Fruit fly (Drosophila melanogaster) whole organism, wandering third instar larva: ENCODE measurements around the gene tara.

Experiments
- Abd-B ChIP-seq: fragments of >200 bp; optimal IDR thresholded peaks from 2 replicates; lab custom pipeline; 2017; ENCODE audit warnings: missing biosample characterization, missing genetic modification characterization
- CG32264 ChIP-seq: fragments of 200-800 bp; sonication (Bioruptor generic); optimal IDR thresholded peaks from 2 replicates; lab custom pipeline; 2016; ENCODE audit warnings: missing biosample characterization, missing genetic modification characterization
- CG9705 ChIP-seq: fragments of 200-800 bp; sonication (Bioruptor generic); optimal IDR thresholded peaks from 2 replicates; lab custom pipeline; 2018; ENCODE audit warnings: missing biosample characterization, mild to moderate bottlenecking, missing genetic modification characterization
- CrebA ChIP-seq: fragments of 200-800 bp; sonication (Bioruptor generic); optimal IDR thresholded peaks from 2 replicates; lab custom pipeline; 2016; ENCODE audit warnings: missing biosample characterization, mild to moderate bottlenecking, missing genetic modification characterization, borderline replicate concordance
- Dif ChIP-seq: fragments of 200-275, 200-300 bp; sonication (Bioruptor generic); optimal IDR thresholded peaks from 2 replicates; lab custom pipeline; 2018; ENCODE audit warnings: missing biosample characterization, missing genetic modification characterization; ENCODE audit not compliant: partially characterized antibody
- HLH106 ChIP-seq: fragments of 200-800 bp; optimal IDR thresholded peaks from 3 replicates; lab custom pipeline; 2019; ENCODE audit warnings: missing biosample characterization, mild to moderate bottlenecking, missing genetic modification characterization, moderate library complexity
- Hr78 ChIP-seq: fragments of >200 bp; optimal IDR thresholded peaks from 2 replicates; lab custom pipeline; 2017; ENCODE audit warnings: missing biosample characterization, missing genetic modification characterization
- Hr83 ChIP-seq: fragments of 200-300 bp; sonication (Bioruptor generic); optimal IDR thresholded peaks from 2 replicates; lab custom pipeline; 2016; ENCODE audit warnings: missing biosample characterization, mild to moderate bottlenecking, missing genetic modification characterization, moderate library complexity; ENCODE audit not compliant: poor library complexity, severe bottlenecking
- Jra ChIP-seq: sonication (Bioruptor generic); optimal IDR thresholded peaks from 2 replicates; lab custom pipeline; 2016; ENCODE audit warnings: missing biosample characterization, missing genetic modification characterization
- Myc ChIP-seq: fragments of >200 bp; optimal IDR thresholded peaks from 2 replicates; lab custom pipeline; 2017
- N ChIP-seq: fragments of >200 bp; optimal IDR thresholded peaks from 2 replicates; lab custom pipeline; 2018; ENCODE audit warnings: missing biosample characterization, missing external identifiers, missing genetic modification characterization
- OdsH ChIP-seq: fragments of 200-800 bp; sonication (Bioruptor generic); optimal IDR thresholded peaks from 2 replicates; lab custom pipeline; 2016; ENCODE audit warnings: missing biosample characterization, mild to moderate bottlenecking, missing genetic modification characterization
- Rel ChIP-seq, 2 experiments: fragments of 200-800 bp; sonication (Bioruptor generic) in 1 of 2; optimal IDR thresholded peaks; 2 replicates in 1 of 2; 3 replicates in 1 of 2; lab custom pipeline; 2016 to 2019; ENCODE audit warnings: mild to moderate bottlenecking in 2 of 2, missing biosample characterization in 2 of 2, missing genetic modification characterization in 2 of 2, moderate library complexity in 1 of 2
- Sp1 ChIP-seq: fragments of 200-800 bp; sonication (Bioruptor generic); optimal IDR thresholded peaks from 3 replicates; lab custom pipeline; 2019; ENCODE audit warnings: missing biosample characterization, mild to moderate bottlenecking, missing genetic modification characterization, moderate library complexity
- Vsx2 ChIP-seq: fragments of 200-300, 225-300 bp; sonication (Bioruptor generic); optimal IDR thresholded peaks from 2 replicates; lab custom pipeline; 2018; ENCODE audit warnings: missing biosample characterization, missing genetic modification characterization; ENCODE audit not compliant: partially characterized antibody
- br ChIP-seq: fragments of 200-800 bp; sonication (Bioruptor generic); optimal IDR thresholded peaks from 2 replicates; lab custom pipeline; 2016; ENCODE audit warnings: missing biosample characterization, missing genetic modification characterization
- brk ChIP-seq: fragments of 200-800 bp; sonication (Bioruptor generic); optimal IDR thresholded peaks from 2 replicates; lab custom pipeline; 2016; ENCODE audit warnings: missing biosample characterization, mild to moderate bottlenecking, missing genetic modification characterization
- dmrt93B ChIP-seq: fragments of 200-800 bp; sonication (Bioruptor generic); optimal IDR thresholded peaks from 2 replicates; lab custom pipeline; 2018; ENCODE audit warnings: missing biosample characterization, mild to moderate bottlenecking, missing genetic modification characterization
- ey ChIP-seq: fragments of 200-800 bp; sonication (Bioruptor generic); optimal IDR thresholded peaks from 2 replicates; lab custom pipeline; 2016; ENCODE audit warnings: missing biosample characterization, missing genetic modification characterization
- foxo ChIP-seq, 2 experiments: fragments of 200-800 bp; sonication (Bioruptor generic); optimal IDR thresholded peaks; 2 replicates in 1 of 2; 3 replicates in 1 of 2; lab custom pipeline; 2016 to 2017; ENCODE audit warnings: missing biosample characterization in 2 of 2, missing genetic modification characterization in 2 of 2
- fru ChIP-seq: fragments of 200-800 bp; sonication (Bioruptor generic); optimal IDR thresholded peaks from 3 replicates; lab custom pipeline; 2016; ENCODE audit warnings: missing biosample characterization, mild to moderate bottlenecking, missing genetic modification characterization
- h ChIP-seq: fragments of 200-800 bp; sonication (Bioruptor generic); optimal IDR thresholded peaks from 3 replicates; lab custom pipeline; 2016; ENCODE audit warnings: missing biosample characterization, mild to moderate bottlenecking, missing genetic modification characterization
- jim ChIP-seq: fragments of 175-275, 200-325 bp; sonication (Bioruptor generic); optimal IDR thresholded peaks from 2 replicates; lab custom pipeline; 2016; ENCODE audit warnings: missing biosample characterization, mild to moderate bottlenecking, missing genetic modification characterization
- psq ChIP-seq: fragments of 200-800 bp; sonication (Bioruptor generic); optimal IDR thresholded peaks from 3 replicates; lab custom pipeline; 2017; ENCODE audit warnings: missing biosample characterization, mild to moderate bottlenecking, missing genetic modification characterization, moderate library complexity
- rgr ChIP-seq: fragments of 200-800 bp; sonication (Bioruptor generic); optimal IDR thresholded peaks from 3 replicates; lab custom pipeline; 2016; ENCODE audit warnings: missing biosample characterization, mild to moderate bottlenecking, missing genetic modification characterization
- sage ChIP-seq: fragments of 200-800 bp; sonication (Bioruptor generic); optimal IDR thresholded peaks from 2 replicates; lab custom pipeline; 2016; ENCODE audit warnings: missing biosample characterization, mild to moderate bottlenecking, missing genetic modification characterization
- sv ChIP-seq: fragments of 200-800 bp; sonication (Bioruptor generic); optimal IDR thresholded peaks from 3 replicates; lab custom pipeline; 2016; ENCODE audit warnings: missing biosample characterization, missing genetic modification characterization
- tai ChIP-seq: sonication (Bioruptor generic); optimal IDR thresholded peaks from 2 replicates; lab custom pipeline; 2016; ENCODE audit warnings: missing biosample characterization, missing genetic modification characterization
- usp ChIP-seq: fragments of >200 bp; optimal IDR thresholded peaks from 2 replicates; lab custom pipeline; 2017; ENCODE audit warnings: missing biosample characterization, missing genetic modification characterization
- woc ChIP-seq: sonication (Bioruptor generic); optimal IDR thresholded peaks from 2 replicates; lab custom pipeline; 2016; ENCODE audit warnings: missing biosample characterization, mild to moderate bottlenecking, missing genetic modification characterization

The tara gene

DNA sequence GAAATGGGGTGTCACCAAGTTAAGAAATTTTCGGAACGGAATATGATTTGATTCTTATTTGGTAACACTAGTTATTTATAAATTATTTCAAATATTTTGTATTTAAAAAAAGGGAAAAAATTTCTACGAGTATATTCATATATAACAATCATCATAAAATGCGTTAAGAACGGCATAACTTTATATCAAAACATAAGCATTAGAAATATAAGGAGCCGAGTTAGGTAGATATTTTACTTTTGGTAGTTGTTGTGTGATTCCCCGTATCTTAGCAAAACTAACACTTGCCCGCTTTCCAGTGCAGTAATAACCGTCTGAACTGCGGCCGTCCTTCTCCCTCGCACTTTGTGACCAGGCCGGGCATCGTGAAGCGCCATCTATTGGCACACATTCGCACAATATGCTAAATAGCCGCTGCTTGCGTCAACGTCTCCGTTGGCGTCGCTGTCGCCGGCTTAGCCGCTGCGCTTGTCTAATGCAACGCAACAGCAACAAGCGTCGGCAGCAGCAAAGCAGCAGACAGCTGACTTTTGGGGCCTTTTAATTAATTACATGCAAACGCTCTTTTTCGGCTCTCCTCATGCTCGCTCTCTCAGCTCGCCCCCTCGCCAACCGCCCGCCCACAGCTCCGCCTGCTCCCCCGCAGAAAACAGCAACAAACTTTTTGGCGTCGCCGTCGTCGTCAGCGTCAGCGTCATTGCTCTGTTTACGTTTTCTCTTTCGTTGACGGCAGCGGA, 19.0 kb downstream of the tara start:
- TF ChIP-seq Jra (no peak), Rel (GFP tag; optimal IDR thresholded peaks at IDR 0.05; lab: Kevin White, UChicago) (no peak), Rel (tag; optimal IDR thresholded peaks at IDR 0.05; lab: Kevin White, UChicago) (peak; percentile 55), fru (no peak), CG9705 (GFP tag; lab: Kevin White, UChicago) (no peak), Hr83 (no peak), br (no peak), Vsx2 (GFP tag; lab: Kevin White, UChicago) (no peak), Dif (GFP tag; lab: Kevin White, UChicago) (peak; percentile 33), Sp1 (peak; percentile 6), foxo (GFP tag; optimal IDR thresholded peaks at IDR 0.05; lab: Kevin White, UChicago) (peak in 1 of 2 experiments; percentile 28)

DNA sequence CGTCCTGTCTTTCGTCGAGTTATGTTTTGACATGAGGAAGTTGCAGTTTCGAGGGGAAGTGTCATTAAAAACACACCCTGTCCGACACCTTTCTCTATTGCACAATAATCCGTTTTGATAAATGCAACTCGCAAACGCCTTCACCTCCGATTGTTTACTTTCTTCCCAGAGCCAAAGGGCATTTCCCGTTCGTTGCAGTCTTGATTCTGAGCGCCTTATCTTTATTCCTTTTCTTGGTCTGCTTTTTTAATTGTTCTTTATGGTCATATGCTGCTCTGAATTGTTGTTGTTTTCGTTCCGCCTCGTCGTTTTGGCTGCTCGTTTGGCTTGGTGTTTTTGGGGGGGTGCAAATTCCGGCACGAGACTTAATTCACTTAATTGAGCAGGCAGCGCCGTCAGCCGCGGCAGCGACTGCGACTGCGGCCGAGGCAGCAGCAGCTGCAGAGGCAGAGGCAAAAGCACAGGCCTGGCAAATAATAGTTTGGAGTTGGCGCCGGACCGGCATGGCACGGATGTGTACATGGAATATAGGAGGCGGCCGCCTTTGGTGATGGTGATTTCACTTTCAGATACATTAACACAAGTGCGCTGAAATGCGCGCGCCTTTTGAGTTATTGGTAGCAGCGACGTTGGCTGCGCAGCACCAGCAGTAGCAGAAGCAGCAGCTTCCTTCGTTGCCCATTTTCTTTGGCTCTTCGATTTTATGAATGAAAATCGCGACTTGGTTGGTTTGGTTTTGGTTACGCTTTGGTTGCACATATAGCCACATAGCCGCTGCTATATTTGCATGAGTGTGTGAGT, 20.0 kb downstream of the tara start:
- TF ChIP-seq usp (GFP tag; lab: Kevin White, UChicago) (no peak), CG9705 (GFP tag; lab: Kevin White, UChicago) (no peak), h (no peak), Myc (lab: Kevin White, UChicago) (no peak), fru (peak; percentile 19), Rel (GFP tag; optimal IDR thresholded peaks at IDR 0.05; lab: Kevin White, UChicago) (no peak), Rel (tag; optimal IDR thresholded peaks at IDR 0.05; lab: Kevin White, UChicago) (peak; percentile 50), psq (GFP tag; lab: Kevin White, UChicago) (peak; percentile 34)

DNA sequence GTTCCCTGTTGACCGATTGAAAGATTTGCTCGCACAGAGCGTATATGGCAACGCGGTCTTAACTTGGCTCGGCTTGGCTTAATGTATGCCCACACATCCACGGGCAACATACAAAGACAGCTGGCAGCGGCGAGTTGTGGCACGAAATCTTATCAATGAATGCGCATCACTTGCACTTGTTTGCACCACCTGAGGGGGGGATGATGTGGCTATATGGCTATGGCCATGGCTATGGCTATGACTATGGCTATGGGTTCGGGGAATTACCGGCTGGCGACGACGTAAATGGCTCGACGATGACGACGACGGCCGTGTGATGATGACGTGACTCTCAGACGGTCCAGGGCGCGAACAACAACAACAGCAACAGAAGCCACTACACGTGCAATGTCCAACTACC, 21.6 kb downstream of the tara start:
- TF ChIP-seq Jra (no peak), Rel (GFP tag; optimal IDR thresholded peaks at IDR 0.05; lab: Kevin White, UChicago) (no peak), Rel (tag; optimal IDR thresholded peaks at IDR 0.05; lab: Kevin White, UChicago) (peak; percentile 90)

DNA sequence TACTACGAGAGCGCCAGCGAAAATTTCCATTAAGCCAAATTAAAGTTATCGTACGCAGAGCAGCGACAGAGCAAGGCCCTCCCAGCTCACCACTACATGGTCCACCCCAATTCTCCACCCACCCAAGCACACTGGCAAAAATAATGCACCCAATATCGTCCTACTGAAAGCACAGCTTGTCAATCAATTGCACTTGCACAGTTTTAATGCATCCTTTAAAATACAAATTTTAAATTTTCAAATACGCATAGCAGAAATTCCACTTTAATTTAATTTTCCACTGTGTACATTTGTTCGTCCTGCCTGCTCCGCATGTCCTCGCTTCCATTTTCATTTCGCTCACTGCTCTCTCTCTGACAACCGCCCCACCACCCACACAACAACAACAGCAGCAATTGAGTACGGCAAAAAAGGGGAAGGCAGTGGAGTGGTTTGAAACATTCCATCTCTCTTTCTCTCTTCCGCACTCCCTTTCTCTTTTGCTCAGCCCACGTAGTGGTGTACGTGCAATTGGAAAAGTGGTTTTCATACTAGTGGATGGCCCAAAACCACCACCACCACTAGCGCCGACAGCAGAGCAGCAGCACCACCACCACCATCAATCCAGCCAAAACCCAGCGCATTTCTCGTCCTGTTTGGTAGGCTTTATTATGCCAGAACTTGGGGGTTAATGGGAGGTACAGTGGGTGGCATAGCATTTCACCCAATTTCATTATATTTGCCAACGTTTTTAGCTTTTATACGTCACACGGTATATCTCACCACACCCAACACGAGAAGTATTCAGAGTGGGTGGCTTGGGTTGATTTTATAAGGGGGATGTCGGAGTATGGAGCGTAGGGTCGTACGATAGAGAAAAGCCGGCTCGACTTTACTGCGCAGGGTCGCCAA, 22.4 kb downstream of the tara start:
- peak; percentile 1 for TF ChIP-seq sage (GFP tag; lab: Kevin White, UChicago)
- peak; percentile 31 for TF ChIP-seq CG32264 (GFP tag; lab: Kevin White, UChicago)
- peak; percentile 59 for TF ChIP-seq dmrt93B (GFP tag; lab: Kevin White, UChicago)
- peak; percentile 40 for TF ChIP-seq h
- TF ChIP-seq Hr83 = peak; percentile 51
- TF ChIP-seq Abd-B = no peak
- peak; percentile 26 for TF ChIP-seq woc (GFP tag; lab: Kevin White, UChicago)
- TF ChIP-seq psq (GFP tag; lab: Kevin White, UChicago) = peak; percentile 34
- TF ChIP-seq Sp1 = peak; percentile 50
- TF ChIP-seq Vsx2 (GFP tag; lab: Kevin White, UChicago) = no peak
- peak; percentile 40 for TF ChIP-seq rgr
- TF ChIP-seq Jra = no peak
- TF ChIP-seq tai = no peak
- TF ChIP-seq ey (GFP tag; lab: Kevin White, UChicago) = peak; percentile 56
- TF ChIP-seq Dif (GFP tag; lab: Kevin White, UChicago) = no peak
- no peak for TF ChIP-seq jim (GFP tag; lab: Kevin White, UChicago)
- TF ChIP-seq OdsH (GFP tag; lab: Kevin White, UChicago) = peak; percentile 30
- no peak for TF ChIP-seq Hr78 (GFP tag; lab: Kevin White, UChicago)
- peak; percentile 12 for TF ChIP-seq Rel (GFP tag; optimal IDR thresholded peaks at IDR 0.05; lab: Kevin White, UChicago)
- TF ChIP-seq Rel (tag; optimal IDR thresholded peaks at IDR 0.05; lab: Kevin White, UChicago) = no peak
- peak; percentile 67 for TF ChIP-seq HLH106 (tag; lab: Kevin White, UChicago)
- TF ChIP-seq N = no peak
- TF ChIP-seq fru = peak; percentile 59
- TF ChIP-seq brk (GFP tag; lab: Kevin White, UChicago) = no peak
- TF ChIP-seq Myc (lab: Kevin White, UChicago) = no peak
- TF ChIP-seq foxo (GFP tag; optimal IDR thresholded peaks at IDR 0.05; lab: Kevin White, UChicago) = peak in 1 of 2 experiments; percentile 64
- TF ChIP-seq CrebA (GFP tag; lab: Kevin White, UChicago) = no peak
- peak; percentile 59 for TF ChIP-seq sv (GFP tag; lab: Kevin White, UChicago)
- peak; percentile 50 for TF ChIP-seq CG9705 (GFP tag; lab: Kevin White, UChicago)
- TF ChIP-seq br = peak; percentile 41
